Worm (Caenorhabditis elegans): Measurements from ENCODE around the gene twk-46.

ce11 chrV:19058086-19058485 is 1.9 kb upstream of the twk-46 start:
- TF ChIP-seq nhr-25 (tag; optimal IDR thresholded peaks at IDR 0.05; ENCODE audit: borderline replicate concordance, insufficient read depth) (no peak), fos-1 (tag; optimal IDR thresholded peaks at IDR 0.05) (no peak), lir-3 (tag; optimal IDR thresholded peaks at IDR 0.05) (no peak), mdl-1 (tag; optimal IDR thresholded peaks at IDR 0.05) (no peak), duxl-1 (tag; optimal IDR thresholded peaks at IDR 0.05; ENCODE audit: poor library complexity) (no peak), nhr-11 (tag; optimal IDR thresholded peaks at IDR 0.05) (no peak), zag-1 (tag; optimal IDR thresholded peaks at IDR 0.05) (no peak), ama-1 (optimal IDR thresholded peaks at IDR 0.05) (no peak), fkh-10 (GFP tag; optimal IDR thresholded peaks at IDR 0.05) (no peak), madf-9 (GFP tag; conservative IDR thresholded peaks at IDR 0.05) (no peak), unc-130 (GFP tag; optimal IDR thresholded peaks at IDR 0.05) (no peak), gei-8 (GFP tag; optimal IDR thresholded peaks at IDR 0.05) (no peak)

Measured in whole organism, L4 larva.